Worm (Caenorhabditis elegans): Measurements from ENCODE around the gene col-184.
A peak's percentile ranks its signal among the peaks of the same experiment; 100 is the strongest.
"Not testable (repeated sequence)": the region's sequence is repeated elsewhere in the genome, so short reads cannot be mapped to it uniquely, and the experiment has no call there.

col-184 gene

DNA sequence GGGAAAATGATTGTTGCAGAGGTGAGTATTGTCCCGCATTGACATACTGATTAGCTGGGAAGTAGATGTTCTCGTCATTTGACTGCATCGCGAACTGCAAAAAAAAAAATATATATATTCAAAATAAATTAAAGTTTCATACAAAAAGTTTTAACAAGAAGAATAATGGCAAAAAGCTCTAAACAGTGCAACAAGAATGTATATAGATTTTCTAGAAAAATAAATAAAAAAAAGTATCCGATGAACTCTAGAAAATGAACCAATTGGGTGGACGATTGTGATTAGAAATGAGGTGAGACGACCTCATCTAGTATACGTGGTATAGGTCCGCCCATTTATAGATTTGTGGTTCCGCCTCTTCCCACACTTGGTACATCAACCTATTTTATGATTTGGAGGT lies 40.5 kb upstream of the col-184 start, which contains the start of gene fkh-4:
TSS of gene fkh-4 (minus strand) at position 101 of the 400 bp plus-strand sequence.
- not testable (repeated sequence) for TF ChIP-seq ZK546.5, nhr-67, fos-1 (tag; optimal IDR thresholded peaks at IDR 0.05)

DNA sequence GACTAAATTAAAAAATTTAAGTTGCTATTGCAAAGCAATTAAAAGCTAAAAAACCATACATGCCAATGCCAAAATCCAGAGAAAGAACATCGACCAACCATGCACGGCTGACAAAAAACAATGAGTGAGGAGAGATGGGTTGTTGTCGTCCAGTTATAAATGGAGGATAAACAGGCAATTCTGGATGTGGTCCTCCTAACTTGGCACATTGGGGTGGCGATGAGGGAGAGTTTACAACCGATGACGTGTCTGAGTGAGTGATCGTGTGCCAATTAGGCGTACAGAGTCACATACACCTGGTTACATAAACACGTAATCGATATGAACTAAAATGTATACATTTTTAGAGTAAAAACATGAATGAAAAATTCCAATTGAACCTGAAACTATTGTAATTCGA lies 37.9 kb upstream of the col-184 start, which contains the start of gene C29F7.10:
TSS of gene C29F7.10 (minus strand) at position 101 of the 400 bp plus-strand sequence.
- not testable (repeated sequence) for TF ChIP-seq aly-2 (tag; optimal IDR thresholded peaks at IDR 0.05); unc-62 (GFP tag; optimal IDR thresholded peaks at IDR 0.05); ama-1 (optimal IDR thresholded peaks at IDR 0.05)

DNA sequence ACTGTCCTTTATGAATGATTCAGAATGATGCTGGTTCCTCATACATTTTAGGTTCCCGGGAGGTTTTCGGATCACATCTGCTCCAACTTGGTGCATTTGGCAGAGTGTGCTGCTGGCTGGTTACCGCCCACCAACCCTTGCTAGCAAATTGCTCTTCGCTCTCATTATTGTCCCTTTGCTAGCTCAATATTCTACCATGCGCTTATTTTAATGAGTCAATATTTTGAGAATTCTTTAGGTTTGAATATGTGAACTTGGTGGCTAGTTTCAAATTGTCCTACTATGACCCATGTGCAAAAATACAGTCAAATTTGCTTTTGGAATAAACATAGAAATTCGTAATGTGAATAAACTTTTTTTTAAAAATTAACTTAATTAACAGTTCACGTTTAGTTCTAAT lies 34.1 kb upstream of the col-184 start:
- TF ChIP-seq ceh-28 (tag; optimal IDR thresholded peaks at IDR 0.05), result no peak
- no peak for TF ChIP-seq nhr-12 (tag; optimal IDR thresholded peaks at IDR 0.05)
- no peak for TF ChIP-seq zag-1 (tag; optimal IDR thresholded peaks at IDR 0.05)
- no peak for TF ChIP-seq skn-1 (tag; optimal IDR thresholded peaks at IDR 0.05)
- TF ChIP-seq fos-1 (tag; optimal IDR thresholded peaks at IDR 0.05), result no peak
- no peak for TF ChIP-seq fkh-10 (GFP tag; optimal IDR thresholded peaks at IDR 0.05)
- no peak for TF ChIP-seq elt-3 (tag; optimal IDR thresholded peaks at IDR 0.05)
- TF ChIP-seq nhr-25 (tag; optimal IDR thresholded peaks at IDR 0.05), result no peak
- no peak for TF ChIP-seq ceh-9 (tag; optimal IDR thresholded peaks at IDR 0.05)

DNA sequence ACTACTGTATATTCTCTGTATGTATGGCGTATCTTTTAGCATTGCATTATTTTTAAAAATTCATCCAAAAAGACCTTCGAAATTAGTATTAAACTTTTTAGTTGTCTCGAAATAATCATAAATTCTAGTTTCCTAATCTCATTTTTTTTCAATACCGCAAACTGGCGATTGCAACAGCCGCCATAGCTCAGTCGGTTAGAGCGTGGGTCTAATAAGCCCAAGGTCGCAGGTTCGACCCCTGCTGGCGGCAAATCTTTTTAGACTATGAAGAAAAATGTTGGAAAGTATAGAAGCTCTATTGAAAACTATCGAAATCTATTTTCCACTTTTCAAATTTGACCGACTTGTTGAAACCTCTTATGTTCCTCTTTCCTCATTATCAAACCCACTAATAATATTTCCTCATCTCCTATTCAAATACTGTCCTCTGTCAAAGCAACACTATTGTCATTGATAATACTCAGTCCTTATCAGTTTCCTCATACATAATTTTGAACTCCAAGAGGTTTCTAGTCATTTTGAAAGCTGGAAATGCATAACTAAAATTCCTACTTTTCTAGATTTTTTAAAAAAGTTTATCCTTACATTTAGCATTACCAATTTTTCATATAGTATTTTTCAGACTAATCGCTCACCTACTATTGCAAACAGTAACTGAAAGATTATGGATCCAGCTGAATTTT lies 33.3 kb upstream of the col-184 start, which contains the start of gene jmjd-3.3:
TSS of gene jmjd-3.3 (plus strand) at position 633 of the 683 bp plus-strand sequence.
- TF ChIP-seq pha-4 (tag; optimal IDR thresholded peaks at IDR 0.05) (no peak), pqm-1 (tag; optimal IDR thresholded peaks at IDR 0.05) (no peak), nhr-43 (tag; optimal IDR thresholded peaks at IDR 0.05; ENCODE audit: poor library complexity, severe bottlenecking) (no peak), nhr-76 (tag; optimal IDR thresholded peaks at IDR 0.05) (no peak), ceh-28 (tag; optimal IDR thresholded peaks at IDR 0.05) (no peak), unc-39 (tag; optimal IDR thresholded peaks at IDR 0.05) (no peak)

DNA sequence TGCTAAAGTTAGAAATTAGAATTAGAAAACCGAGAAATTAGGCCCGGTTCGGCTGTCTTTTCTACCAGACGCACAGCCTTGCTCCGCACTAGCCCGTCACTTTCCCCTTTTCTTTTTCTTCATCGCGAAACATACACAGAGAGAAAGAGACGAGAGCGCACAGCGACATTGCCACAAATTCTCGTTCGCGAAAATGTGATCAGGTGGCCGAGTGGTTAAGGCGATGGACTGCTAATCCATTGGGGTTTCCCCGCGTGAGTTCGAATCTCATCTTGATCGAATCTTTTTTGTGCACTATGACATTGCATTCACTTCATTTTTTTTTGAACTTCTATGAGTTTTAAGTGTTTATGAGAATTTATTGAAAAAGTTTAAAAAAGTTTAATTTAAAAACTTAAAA lies 26.8 kb upstream of the col-184 start:
- no peak for TF ChIP-seq nhr-12 (tag; optimal IDR thresholded peaks at IDR 0.05)
- no peak for TF ChIP-seq nhr-77 (tag; optimal IDR thresholded peaks at IDR 0.05)
- no peak for TF ChIP-seq jun-1 (tag; optimal IDR thresholded peaks at IDR 0.05)
- TF ChIP-seq sea-2 (GFP tag; optimal IDR thresholded peaks at IDR 0.05), result no peak
- TF ChIP-seq lsy-12 (tag; optimal IDR thresholded peaks at IDR 0.05), result peak; percentile 44
- TF ChIP-seq eor-1 (tag; optimal IDR thresholded peaks at IDR 0.05), result no peak
- no peak for TF ChIP-seq lin-15B (tag; optimal IDR thresholded peaks at IDR 0.05)
- TF ChIP-seq pha-4 (tag; optimal IDR thresholded peaks at IDR 0.05), result peak; percentile 54
- TF ChIP-seq nhr-28 (tag; optimal IDR thresholded peaks at IDR 0.05), result no peak
- no peak for TF ChIP-seq nhr-25 (tag; optimal IDR thresholded peaks at IDR 0.05)
- no peak for TF ChIP-seq egl-27 (tag; optimal IDR thresholded peaks at IDR 0.05)
- no peak for TF ChIP-seq fkh-2 (tag; optimal IDR thresholded peaks at IDR 0.05)
- no peak for TF ChIP-seq fos-1 (tag; optimal IDR thresholded peaks at IDR 0.05)
- peak; percentile 15 for TF ChIP-seq skn-1 (tag; optimal IDR thresholded peaks at IDR 0.05)
- TF ChIP-seq hmg-11 (tag; optimal IDR thresholded peaks at IDR 0.05), result peak; percentile 26
- TF ChIP-seq ceh-9 (tag; optimal IDR thresholded peaks at IDR 0.05), result no peak
- TF ChIP-seq R02D3.7 (tag; optimal IDR thresholded peaks at IDR 0.05), result no peak
- no peak for TF ChIP-seq aly-2 (tag; optimal IDR thresholded peaks at IDR 0.05)
- TF ChIP-seq elt-2 (tag; optimal IDR thresholded peaks at IDR 0.05), result peak; percentile 23
- TF ChIP-seq nfya-1 (tag; optimal IDR thresholded peaks at IDR 0.05; ENCODE audit: insufficient read depth), result no peak
- no peak for TF ChIP-seq pqm-1 (tag; optimal IDR thresholded peaks at IDR 0.05)
- TF ChIP-seq egl-5 (tag; optimal IDR thresholded peaks at IDR 0.05), result no peak
- TF ChIP-seq nhr-23 (tag; optimal IDR thresholded peaks at IDR 0.05), result peak; percentile 27
- no peak for TF ChIP-seq snpc-4 (tag; optimal IDR thresholded peaks at IDR 0.05)
- peak; percentile 33 for TF ChIP-seq lin-39 (tag; optimal IDR thresholded peaks at IDR 0.05)
- no peak for TF ChIP-seq nhr-237 (tag; optimal IDR thresholded peaks at IDR 0.05)
- TF ChIP-seq nhr-76 (tag; optimal IDR thresholded peaks at IDR 0.05), result no peak
- no peak for TF ChIP-seq elt-3 (tag; optimal IDR thresholded peaks at IDR 0.05)
- TF ChIP-seq fkh-10 (GFP tag; optimal IDR thresholded peaks at IDR 0.05), result no peak
- no peak for TF ChIP-seq nhr-11 (tag; optimal IDR thresholded peaks at IDR 0.05)
- TF ChIP-seq ceh-28 (tag; optimal IDR thresholded peaks at IDR 0.05), result peak; percentile 21
- no peak for TF ChIP-seq daf-12 (tag; optimal IDR thresholded peaks at IDR 0.05)
- no peak for TF ChIP-seq ceh-16 (tag; optimal IDR thresholded peaks at IDR 0.05)
- no peak for TF ChIP-seq elt-1 (tag; optimal IDR thresholded peaks at IDR 0.05)
- TF ChIP-seq ZK546.5 (tag; optimal IDR thresholded peaks at IDR 0.05), result no peak
- TF ChIP-seq mdl-1 (tag; optimal IDR thresholded peaks at IDR 0.05), result no peak
- no peak for TF ChIP-seq zag-1 (tag; optimal IDR thresholded peaks at IDR 0.05)
- no peak for TF ChIP-seq unc-62 (GFP tag; optimal IDR thresholded peaks at IDR 0.05)
- TF ChIP-seq nhr-43 (tag; optimal IDR thresholded peaks at IDR 0.05; ENCODE audit: poor library complexity, severe bottlenecking), result peak; percentile 17
- TF ChIP-seq unc-39 (tag; optimal IDR thresholded peaks at IDR 0.05), result no peak
